Worm (Caenorhabditis elegans): ENCODE measurements around the gene pigb-1.

pigb-1 gene

DNA sequence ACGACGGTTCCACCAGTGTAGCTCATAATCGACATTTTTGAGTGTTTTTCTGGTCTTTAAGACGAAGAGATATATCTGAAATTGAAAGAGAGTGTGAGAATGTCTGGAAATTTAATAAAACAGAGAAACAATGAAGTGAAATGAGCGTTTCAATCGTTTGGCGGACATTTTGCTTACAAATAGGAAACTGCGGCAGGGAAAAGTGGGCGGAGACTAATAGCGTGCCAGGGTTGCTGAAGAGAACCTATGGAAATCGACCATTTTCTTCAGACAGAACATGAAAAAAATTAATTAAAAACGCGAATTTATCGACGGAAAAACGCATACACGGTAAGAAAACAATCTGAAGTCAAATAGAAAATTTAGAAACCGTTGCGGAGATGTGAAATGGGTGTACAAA, 37.5 kb downstream of the pigb-1 start, which contains the start of gene pbs-3 (continued):
- TF ChIP-seq aha-1 (tag; optimal IDR thresholded peaks at IDR 0.05) (no peak), lin-35 (GFP tag; optimal IDR thresholded peaks at IDR 0.05) (peak; percentile 59 to 86), ets-5 (GFP tag; IDR thresholded peaks at IDR 0.05) (no peak), unc-130 (tag; optimal IDR thresholded peaks at IDR 0.05) (peak; percentile 65), fkh-8 (tag; optimal IDR thresholded peaks at IDR 0.05) (peak; percentile 65), isw-1 (GFP tag; IDR thresholded peaks at IDR 0.05) (peak; percentile 17), unc-86 (tag; optimal IDR thresholded peaks at IDR 0.05) (no peak), ama-1 (optimal IDR thresholded peaks at IDR 0.05) (peak; percentile 32), lin-14 (GFP tag; optimal IDR thresholded peaks at IDR 0.05) (peak; percentile 53), elt-3 (tag; optimal IDR thresholded peaks at IDR 0.05) (peak in 2 of 6 experiments; percentile 42 to 71), nhr-76 (tag; optimal IDR thresholded peaks at IDR 0.05) (no peak), unc-30 (tag; optimal IDR thresholded peaks at IDR 0.05) (no peak), aly-2 (tag; optimal IDR thresholded peaks at IDR 0.05) (peak; percentile 23), nhr-19 (GFP tag; conservative IDR thresholded peaks at IDR 0.05) (0 out of 2 replicates have a peak, but pooled peaks have one; percentile 5), egl-27 (tag; optimal IDR thresholded peaks at IDR 0.05) (no peak), C34B4.2 (tag; optimal IDR thresholded peaks at IDR 0.05) (no peak), fkh-10 (GFP tag; optimal IDR thresholded peaks at IDR 0.05) (no peak), dsc-1 (tag; optimal IDR thresholded peaks at IDR 0.05) (peak; percentile 8), hlh-4 (tag; optimal IDR thresholded peaks at IDR 0.05) (no peak), sox-4 (tag; optimal IDR thresholded peaks at IDR 0.05) (no peak), Y116A8C.19 (tag; optimal IDR thresholded peaks at IDR 0.05; ENCODE audit: borderline replicate concordance) (no peak), elt-2 (tag; optimal IDR thresholded peaks at IDR 0.05) (peak; percentile 46), lin-39 (tag; optimal IDR thresholded peaks at IDR 0.05) (no peak), snpc-4 (tag; optimal IDR thresholded peaks at IDR 0.05) (no peak), mab-9 (GFP tag; IDR thresholded peaks at IDR 0.05) (no peak), F16B12.6 (tag; optimal IDR thresholded peaks at IDR 0.05) (peak; percentile 56), nhr-11 (tag; optimal IDR thresholded peaks at IDR 0.05) (no peak), mep-1 (tag; optimal IDR thresholded peaks at IDR 0.05) (no peak), xbp-1 (tag; optimal IDR thresholded peaks at IDR 0.05) (peak; percentile 41), irx-1 (tag; optimal IDR thresholded peaks at IDR 0.05) (no peak), zag-1 (tag; optimal IDR thresholded peaks at IDR 0.05) (no peak), nhr-90 (tag; optimal IDR thresholded peaks at IDR 0.05; ENCODE audit: poor library complexity) (peak; percentile 49), ceh-90 (tag; optimal IDR thresholded peaks at IDR 0.05) (no peak), egl-13 (tag; optimal IDR thresholded peaks at IDR 0.05) (no peak), sptf-1 (tag; optimal IDR thresholded peaks at IDR 0.05) (no peak), rnt-1 (tag; optimal IDR thresholded peaks at IDR 0.05) (peak; percentile 85), snu-23 (GFP tag; optimal IDR thresholded peaks at IDR 0.05) (peak; percentile 67), nhr-28 (tag; optimal IDR thresholded peaks at IDR 0.05) (no peak), nhr-77 (tag; optimal IDR thresholded peaks at IDR 0.05) (peak; percentile 49), ceh-8 (GFP tag; optimal IDR thresholded peaks at IDR 0.05) (no peak), unc-98 (GFP tag; IDR thresholded peaks at IDR 0.05) (no peak), ceh-88 (GFP tag; IDR thresholded peaks at IDR 0.05) (no peak), lin-15B (tag; optimal IDR thresholded peaks at IDR 0.05) (peak; percentile 48), lsy-2 (tag; optimal IDR thresholded peaks at IDR 0.05) (peak; percentile 52 to 85), fos-1 (tag; optimal IDR thresholded peaks at IDR 0.05) (no peak), nhr-84 (tag; optimal IDR thresholded peaks at IDR 0.05) (no peak), ztf-11 (tag; optimal IDR thresholded peaks at IDR 0.05) (peak in 1 of 2 experiments; percentile 57), mef-2 (tag; optimal IDR thresholded peaks at IDR 0.05) (no peak), jun-1 (tag; optimal IDR thresholded peaks at IDR 0.05) (peak; percentile 2), nhr-20 (tag; optimal IDR thresholded peaks at IDR 0.05) (peak; percentile 49), pag-3 (tag; optimal IDR thresholded peaks at IDR 0.05; ENCODE audit: borderline replicate concordance, insufficient read depth) (no peak), C04F5.9 (tag; optimal IDR thresholded peaks at IDR 0.05) (no peak), ztf-4 (tag; optimal IDR thresholded peaks at IDR 0.05) (no peak), lir-3 (tag; optimal IDR thresholded peaks at IDR 0.05; ENCODE audit: poor library complexity) (peak; percentile 55)

Data from whole organism, L1 larva.